Worm (Caenorhabditis elegans): Measurements from ENCODE around the gene Y55F3C.9.

Y55F3C.9 gene

DNA sequence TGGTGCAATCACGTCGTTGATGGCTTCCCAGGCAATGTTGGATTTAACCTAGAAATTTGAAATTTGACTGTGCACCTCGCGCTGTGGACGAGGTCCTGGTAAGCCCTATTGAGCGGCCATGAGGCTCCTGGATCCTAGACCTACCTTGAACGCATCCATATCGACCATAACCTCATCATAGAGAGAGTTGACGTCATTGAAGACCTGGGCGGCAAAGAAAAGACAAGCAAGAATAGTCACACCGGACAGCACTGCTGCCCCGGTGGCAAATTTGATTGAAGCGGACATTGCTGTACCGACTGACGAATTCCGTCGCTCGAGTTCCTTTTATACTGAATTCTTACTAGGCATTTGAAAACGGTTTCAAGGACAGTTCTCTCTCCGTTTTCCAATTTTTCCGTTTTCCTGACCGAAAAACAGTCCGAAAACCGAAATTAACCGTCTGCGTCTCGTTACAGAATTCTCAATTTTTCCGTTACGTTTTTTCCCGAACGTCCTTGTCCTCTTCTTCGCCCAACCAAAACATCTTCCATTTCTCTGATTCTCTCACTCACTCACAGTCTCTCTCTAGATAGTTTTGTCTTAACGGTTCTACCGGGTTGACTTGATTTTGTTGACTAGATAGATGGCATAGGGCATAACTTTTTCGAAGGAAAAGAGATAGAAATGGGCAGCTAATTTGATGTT lies 35.5 kb upstream of the Y55F3C.9 start, which contains the start of gene col-103 (continued):
- TF ChIP-seq snpc-4 (tag; optimal IDR thresholded peaks at IDR 0.05): no peak
- no peak for TF ChIP-seq aha-1 (tag; optimal IDR thresholded peaks at IDR 0.05)
- no peak for TF ChIP-seq mab-9 (GFP tag; IDR thresholded peaks at IDR 0.05)
- TF ChIP-seq pag-3 (tag; optimal IDR thresholded peaks at IDR 0.05; ENCODE audit: borderline replicate concordance, insufficient read depth): peak; percentile 67
- TF ChIP-seq lin-14 (GFP tag; optimal IDR thresholded peaks at IDR 0.05): peak; percentile 89
- TF ChIP-seq zag-1 (tag; optimal IDR thresholded peaks at IDR 0.05): no peak
- no peak for TF ChIP-seq rnt-1 (tag; optimal IDR thresholded peaks at IDR 0.05)
- TF ChIP-seq hlh-4 (tag; optimal IDR thresholded peaks at IDR 0.05): no peak
- no peak for TF ChIP-seq alr-1 (tag; optimal IDR thresholded peaks at IDR 0.05; ENCODE audit: borderline replicate concordance)
- no peak for TF ChIP-seq pax-3 (tag; optimal IDR thresholded peaks at IDR 0.05)
- TF ChIP-seq swsn-7 (tag; optimal IDR thresholded peaks at IDR 0.05): no peak
- no peak for TF ChIP-seq isw-1 (GFP tag; IDR thresholded peaks at IDR 0.05)
- TF ChIP-seq pqm-1 (tag; optimal IDR thresholded peaks at IDR 0.05): no peak
- TF ChIP-seq zip-4 (GFP tag; optimal IDR thresholded peaks at IDR 0.05): no peak
- peak; percentile 84 for TF ChIP-seq blmp-1 (tag; optimal IDR thresholded peaks at IDR 0.05)
- TF ChIP-seq skn-1 (tag; optimal IDR thresholded peaks at IDR 0.05): no peak
- no peak for TF ChIP-seq hlh-17 (GFP tag; optimal IDR thresholded peaks at IDR 0.05; ENCODE audit: borderline replicate concordance)
- no peak for TF ChIP-seq sptf-1 (tag; optimal IDR thresholded peaks at IDR 0.05)
- TF ChIP-seq aly-2 (tag; optimal IDR thresholded peaks at IDR 0.05): no peak
- no peak for TF ChIP-seq nhr-28 (tag; optimal IDR thresholded peaks at IDR 0.05)
- no peak for TF ChIP-seq ceh-88 (GFP tag; IDR thresholded peaks at IDR 0.05)
- TF ChIP-seq efl-1 (optimal IDR thresholded peaks at IDR 0.05): peak; percentile 17 to 37
- TF ChIP-seq efl-1 (GFP tag; optimal IDR thresholded peaks at IDR 0.05 in 1 of 2): peak; percentile 7 to 90
- no peak for TF ChIP-seq ceh-82 (tag; optimal IDR thresholded peaks at IDR 0.05)
- TF ChIP-seq sup-37 (GFP tag; optimal IDR thresholded peaks at IDR 0.05): no peak
- peak; percentile 18 to 61 for TF ChIP-seq lin-35 (GFP tag; optimal IDR thresholded peaks at IDR 0.05)
- no peak for TF ChIP-seq nhr-12 (tag; optimal IDR thresholded peaks at IDR 0.05)
- TF ChIP-seq ceh-90 (tag; optimal IDR thresholded peaks at IDR 0.05): no peak
- TF ChIP-seq nhr-85 (tag): peak; percentile 97
- peak; percentile 32 for TF ChIP-seq nhr-90 (tag; optimal IDR thresholded peaks at IDR 0.05; ENCODE audit: poor library complexity)
- TF ChIP-seq lsy-2 (tag; optimal IDR thresholded peaks at IDR 0.05): peak in 1 of 2 experiments; percentile 71
- no peak for TF ChIP-seq ztf-4 (tag; optimal IDR thresholded peaks at IDR 0.05)
- no peak for TF ChIP-seq dsc-1 (tag; optimal IDR thresholded peaks at IDR 0.05)
- TF ChIP-seq nhr-19 (GFP tag; conservative IDR thresholded peaks at IDR 0.05): no peak
- TF ChIP-seq unc-30 (tag; optimal IDR thresholded peaks at IDR 0.05): no peak
- no peak for TF ChIP-seq tlp-1 (tag; optimal IDR thresholded peaks at IDR 0.05)
- no peak for TF ChIP-seq Y116A8C.19 (tag; optimal IDR thresholded peaks at IDR 0.05; ENCODE audit: borderline replicate concordance)
- no peak for TF ChIP-seq lin-39 (tag; optimal IDR thresholded peaks at IDR 0.05)
- no peak for TF ChIP-seq C34B4.2 (tag; optimal IDR thresholded peaks at IDR 0.05)
- TF ChIP-seq sox-4 (tag; optimal IDR thresholded peaks at IDR 0.05): no peak
- TF ChIP-seq mdl-1 (tag; optimal IDR thresholded peaks at IDR 0.05): peak in 1 of 2 experiments; percentile 1
- TF ChIP-seq ets-5 (GFP tag; IDR thresholded peaks at IDR 0.05): 0 out of 2 replicates have a peak, but pooled peaks have one; percentile 27
- no peak for TF ChIP-seq fkh-8 (tag; optimal IDR thresholded peaks at IDR 0.05)
- no peak for TF ChIP-seq grh-1 (GFP tag; IDR thresholded peaks at IDR 0.05)
- TF ChIP-seq nhr-84 (tag; optimal IDR thresholded peaks at IDR 0.05): no peak
- no peak for TF ChIP-seq efl-3 (GFP tag; optimal IDR thresholded peaks at IDR 0.05)
- TF ChIP-seq mef-2 (tag; optimal IDR thresholded peaks at IDR 0.05): no peak
- peak; percentile 60 for TF ChIP-seq nhr-71 (tag; optimal IDR thresholded peaks at IDR 0.05)
- TF ChIP-seq lin-15B (tag; optimal IDR thresholded peaks at IDR 0.05): no peak
- TF ChIP-seq fkh-4 (tag; optimal IDR thresholded peaks at IDR 0.05; ENCODE audit: borderline replicate concordance): no peak
- no peak for TF ChIP-seq xbp-1 (tag; optimal IDR thresholded peaks at IDR 0.05)
- TF ChIP-seq lin-13 (GFP tag; optimal IDR thresholded peaks at IDR 0.05): no peak
- TF ChIP-seq ces-1 (GFP tag; optimal IDR thresholded peaks at IDR 0.05): no peak

Measured in whole organism, L1 larva.